Fruit fly (Drosophila melanogaster): ENCODE results near the gene CG4042.
A peak's percentile ranks its signal among the peaks of the same experiment; 100 is the strongest.

Gene CG4042

DNA sequence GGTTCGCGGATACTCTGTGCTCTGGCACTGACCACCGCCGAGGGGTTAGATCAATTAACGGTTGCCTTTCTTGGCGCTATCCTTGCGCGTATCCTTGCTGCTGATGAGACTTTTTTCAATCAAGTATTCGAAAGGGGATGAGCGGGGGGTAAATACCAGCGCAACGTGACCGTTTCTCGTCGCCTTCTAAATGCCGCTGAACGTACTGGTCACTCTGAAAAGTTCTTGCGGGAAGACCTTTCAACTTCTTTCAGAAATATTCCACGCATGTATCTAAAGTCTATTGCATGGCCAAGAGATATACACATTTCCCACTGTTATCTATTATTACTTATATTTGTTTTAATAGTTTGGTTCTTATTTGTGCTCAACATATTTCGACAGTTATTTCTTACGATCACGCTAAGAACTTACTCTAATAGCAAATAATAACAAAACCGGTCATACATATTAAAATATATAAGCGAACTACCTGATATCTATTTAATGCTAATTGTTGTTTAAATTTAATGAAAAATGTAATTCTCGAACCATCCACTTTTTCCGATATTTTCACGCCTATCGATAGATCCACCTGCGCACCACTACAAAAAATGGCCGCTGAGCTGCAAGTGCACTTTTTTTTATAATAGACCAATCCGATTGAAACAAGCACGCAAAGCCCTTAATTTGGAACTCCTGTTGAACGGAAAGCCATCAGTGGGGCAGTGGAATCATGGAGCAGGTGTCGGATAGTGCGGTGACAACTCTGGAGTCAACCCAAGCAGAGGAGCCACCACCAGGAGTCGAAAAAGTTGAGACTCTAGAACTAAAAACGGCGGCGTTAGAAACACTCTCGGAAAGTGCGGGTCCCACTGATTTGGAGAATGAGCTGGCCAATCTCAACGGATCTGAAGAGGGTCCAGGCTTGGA, 38.0 kb upstream of the CG4042 start, which contains the start of the genes CG3634 and HIPP1 (continued):
- TF ChIP-seq croc (GFP tag; conservative IDR thresholded peaks at IDR 0.05) = no peak
- TF ChIP-seq CG43689 (GFP tag; IDR thresholded peaks at IDR 0.05) = no peak
- no peak for TF ChIP-seq cad (GFP tag; optimal IDR thresholded peaks at IDR 0.05)
- no peak for TF ChIP-seq CG17612 (GFP tag; IDR thresholded peaks at IDR 0.05)
- peak; percentile 50; the same call in 1 of the 2 replicates for TF ChIP-seq E2f2 (GFP tag; IDR thresholded peaks at IDR 0.05)
- TF ChIP-seq peb (GFP tag; IDR thresholded peaks at IDR 0.05) = no peak
- no peak for TF ChIP-seq dmrt11E (tag; optimal IDR thresholded peaks at IDR 0.05)
- TF ChIP-seq CG1233 (GFP tag; optimal IDR thresholded peaks at IDR 0.05) = no peak
- no peak for TF ChIP-seq lbe (GFP tag; optimal IDR thresholded peaks at IDR 0.05)
- peak; percentile 68; the same call in 2 of the 3 replicates for TF ChIP-seq vnd (GFP tag; IDR thresholded peaks at IDR 0.05; ENCODE audit: partially characterized antibody)
- TF ChIP-seq HmgZ (tag; optimal IDR thresholded peaks at IDR 0.05) = no peak
- no peak for TF ChIP-seq eyg (GFP tag; optimal IDR thresholded peaks at IDR 0.05)
- no peak for TF ChIP-seq Abd-B (GFP tag; optimal IDR thresholded peaks at IDR 0.05)
- no peak for TF ChIP-seq eve (GFP tag; optimal IDR thresholded peaks at IDR 0.05)
- no peak for TF ChIP-seq chm (GFP tag; IDR thresholded peaks at IDR 0.05)
- TF ChIP-seq PHDP (tag; optimal IDR thresholded peaks at IDR 0.05) = no peak
- peak; percentile 75 for TF ChIP-seq Scr (GFP tag; IDR thresholded peaks at IDR 0.05; ENCODE audit: partially characterized antibody)
- no peak for TF ChIP-seq twi (tag; optimal IDR thresholded peaks at IDR 0.05)
- no peak for TF ChIP-seq CG9609 (GFP tag; optimal IDR thresholded peaks at IDR 0.05)
- no peak for TF ChIP-seq cato (GFP tag; optimal IDR thresholded peaks at IDR 0.05; ENCODE audit: borderline replicate concordance)
- TF ChIP-seq CG10979 (tag; optimal IDR thresholded peaks at IDR 0.05) = no peak
- no peak for TF ChIP-seq en (GFP tag; optimal IDR thresholded peaks at IDR 0.05)
- TF ChIP-seq CG6654 (GFP tag; optimal IDR thresholded peaks at IDR 0.05) = no peak
- no peak for TF ChIP-seq CG6854 (GFP tag; optimal IDR thresholded peaks at IDR 0.05)
- TF ChIP-seq gem (tag; optimal IDR thresholded peaks at IDR 0.05) = no peak
- 0 out of 4 replicates have a peak, but pooled peaks have one; percentile 74 for TF ChIP-seq chinmo (GFP tag; IDR thresholded peaks at IDR 0.05; ENCODE audit: partially characterized antibody)
- TF ChIP-seq wek (GFP tag; optimal IDR thresholded peaks at IDR 0.05) = no peak
- no peak for TF ChIP-seq disco-r (GFP tag; optimal IDR thresholded peaks at IDR 0.05)
- TF ChIP-seq Fer3 (tag; optimal IDR thresholded peaks at IDR 0.05) = no peak
- TF ChIP-seq Dek (tag; optimal IDR thresholded peaks at IDR 0.05) = no peak
- TF ChIP-seq bigmax (GFP tag; optimal IDR thresholded peaks at IDR 0.05) = no peak
- TF ChIP-seq btn (GFP tag; optimal IDR thresholded peaks at IDR 0.05) = no peak
- no peak for TF ChIP-seq CG14965 (GFP tag; optimal IDR thresholded peaks at IDR 0.05; ENCODE audit: borderline replicate concordance)
- TF ChIP-seq jumu (GFP tag; optimal IDR thresholded peaks at IDR 0.05) = no peak
- TF ChIP-seq Lim3 (GFP tag; IDR thresholded peaks at IDR 0.05) = no peak
- no peak for TF ChIP-seq fd64A (GFP tag; optimal IDR thresholded peaks at IDR 0.05)
- no peak for TF ChIP-seq pum (GFP tag; optimal IDR thresholded peaks at IDR 0.05)
- no peak for TF ChIP-seq TFAM (GFP tag; optimal IDR thresholded peaks at IDR 0.05)
- no peak for TF ChIP-seq CG2889 (GFP tag; IDR thresholded peaks at IDR 0.05)
- TF ChIP-seq Fer2 (tag; optimal IDR thresholded peaks at IDR 0.05) = no peak
- no peak for TF ChIP-seq p53 (GFP tag; optimal IDR thresholded peaks at IDR 0.05)
- no peak for TF ChIP-seq Atf3 (GFP tag; optimal IDR thresholded peaks at IDR 0.05)
- TF ChIP-seq CG13894 (tag; optimal IDR thresholded peaks at IDR 0.05) = no peak
- TF ChIP-seq ab (GFP tag; optimal IDR thresholded peaks at IDR 0.05) = no peak
- no peak for TF ChIP-seq her (GFP tag; optimal IDR thresholded peaks at IDR 0.05)
- TF ChIP-seq CG13624 (GFP tag; optimal IDR thresholded peaks at IDR 0.05) = no peak
- no peak for TF ChIP-seq insv (GFP tag; optimal IDR thresholded peaks at IDR 0.05)
- no peak for TF ChIP-seq CG2202 (tag; optimal IDR thresholded peaks at IDR 0.05)
- no peak for TF ChIP-seq wor (GFP tag; IDR thresholded peaks at IDR 0.05)

All from whole organism, embryonic.